Worm (Caenorhabditis elegans) whole organism, L3 larva: ENCODE data around the gene F22F7.4.

Source experiments
- aly-2 ChIP-seq: fragments of 150-350 bp; optimal IDR thresholded peaks from 2 replicates; lab custom pipeline; 2014; ENCODE audit warnings: missing biosample characterization, missing genetic modification characterization
- ama-1 ChIP-seq: fragments of 150-350 bp; optimal IDR thresholded peaks from 2 replicates; lab custom pipeline; 2018
- ceh-9 ChIP-seq: sonication (generic microtip); optimal IDR thresholded peaks from 2 replicates; lab custom pipeline; 2018; ENCODE audit warnings: missing biosample characterization, missing genetic modification characterization
- elt-2 ChIP-seq: sonication (generic microtip); optimal IDR thresholded peaks from 2 replicates; lab custom pipeline; 2016; ENCODE audit warnings: missing genetic modification reagents, mild to moderate bottlenecking, missing genetic modification characterization, missing compliant biosample characterization
- elt-3 ChIP-seq, 3 experiments: fragments of 150-350 bp in 1 of 3; sonication (generic microtip) in 2 of 3; optimal IDR thresholded peaks; 2 replicates in 2 of 3; 4 replicates in 1 of 3; lab custom pipeline; 2014 to 2017; ENCODE audit warnings: missing biosample characterization in 3 of 3, missing genetic modification characterization in 3 of 3
- fkh-10 ChIP-seq: sonication (generic microtip); optimal IDR thresholded peaks from 2 replicates; lab custom pipeline; 2017; ENCODE audit warnings: missing biosample characterization, missing genetic modification reagents, missing genetic modification characterization
- nhr-76 ChIP-seq: fragments of 150-350 bp; sonication (generic microtip); optimal IDR thresholded peaks from 5 replicates; lab custom pipeline; 2014; ENCODE audit warnings: missing biosample characterization, missing genetic modification characterization
- nhr-77 ChIP-seq: fragments of 150-350 bp; optimal IDR thresholded peaks from 2 replicates; lab custom pipeline; 2014; ENCODE audit warnings: missing biosample characterization, missing genetic modification characterization
- pha-4 ChIP-seq: fragments of 150-350 bp; optimal IDR thresholded peaks from 2 replicates; lab custom pipeline; 2014; ENCODE audit warnings: missing biosample characterization, missing genetic modification reagents, missing genetic modification characterization
- sea-2 ChIP-seq: fragments of 150-350 bp; sonication (generic microtip); optimal IDR thresholded peaks from 4 replicates; lab custom pipeline; 2014; ENCODE audit warnings: missing biosample characterization, missing genetic modification reagents, missing genetic modification characterization
- snpc-4 ChIP-seq: fragments of 150-350 bp; optimal IDR thresholded peaks from 2 replicates; lab custom pipeline; 2014; ENCODE audit warnings: missing biosample characterization, missing genetic modification characterization
- unc-39 ChIP-seq: sonication (generic microtip); optimal IDR thresholded peaks from 4 replicates; lab custom pipeline; 2017; ENCODE audit warnings: missing biosample characterization, missing genetic modification characterization
- unc-62 ChIP-seq: fragments of 150-350 bp; sonication (generic microtip); optimal IDR thresholded peaks from 4 replicates; lab custom pipeline; 2014; ENCODE audit warnings: missing biosample characterization, missing genetic modification reagents, missing genetic modification characterization
- ztf-11 ChIP-seq: fragments of 150-350 bp; optimal IDR thresholded peaks from 2 replicates; lab custom pipeline; 2014; ENCODE audit warnings: missing biosample characterization, missing genetic modification characterization

- TF ChIP-seq nhr-77 (no peak), unc-39 (no peak), pha-4 (tag; lab: Kevin White, UChicago) (no peak), ceh-9 (tag; lab: Kevin White, UChicago) (no peak), ama-1 (lab: Kevin White, UChicago) (no peak), elt-3 (tag; optimal IDR thresholded peaks at IDR 0.05; lab: Kevin White, UChicago) (no peak), ztf-11 (tag; lab: Kevin White, UChicago) (no peak), unc-62 (GFP tag; lab: Kevin White, UChicago) (no peak), aly-2 (tag; lab: Kevin White, UChicago) (no peak), elt-2 (tag; lab: Kevin White, UChicago) (no peak), sea-2 (GFP tag; lab: Kevin White, UChicago) (no peak), snpc-4 (tag; lab: Kevin White, UChicago) (no peak), fkh-10 (GFP tag; lab: Kevin White, UChicago) (no peak), nhr-76 (tag; lab: Kevin White, UChicago) (no peak)
Observed at ce11 chrV:2057324-2057723, 48.6 kb downstream of the F22F7.4 start, which contains the start of gene comt-3.
